Fruit fly (Drosophila melanogaster): ENCODE results near the gene Samuel.

The Samuel gene

DNA sequence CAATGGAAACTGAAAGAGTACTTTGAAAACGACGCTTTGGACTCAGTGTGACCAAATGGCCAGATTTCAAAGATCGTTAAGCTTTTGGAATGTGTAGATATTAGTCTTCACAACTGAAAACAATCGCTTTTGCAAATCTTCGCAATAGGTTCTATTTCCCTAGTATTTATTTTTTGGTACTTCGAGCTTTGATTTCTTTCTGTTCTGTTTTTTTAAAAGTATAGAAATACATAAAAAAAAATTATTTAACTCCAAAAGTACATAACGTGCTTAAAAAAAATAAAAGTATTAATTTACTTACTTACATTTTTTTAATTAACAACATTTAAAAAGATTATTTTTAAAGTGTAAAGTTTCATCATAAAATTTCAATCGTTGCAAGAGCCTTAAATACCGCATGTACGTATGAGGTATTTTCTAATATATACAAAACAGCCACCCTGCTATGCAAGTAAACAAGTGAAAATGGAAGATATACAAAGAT lies 79.4 kb downstream of the Samuel start, which contains the start of the genes piwi and CG12253:
TSS of gene piwi (minus strand) at position 51 of the 484 bp plus-strand sequence.
TSS of gene CG12253 (plus strand) at position 437 of the 484 bp plus-strand sequence.
- TF ChIP-seq CG17801 (GFP tag; optimal IDR thresholded peaks at IDR 0.05; ENCODE audit: partially characterized antibody): peak; percentile 6

DNA sequence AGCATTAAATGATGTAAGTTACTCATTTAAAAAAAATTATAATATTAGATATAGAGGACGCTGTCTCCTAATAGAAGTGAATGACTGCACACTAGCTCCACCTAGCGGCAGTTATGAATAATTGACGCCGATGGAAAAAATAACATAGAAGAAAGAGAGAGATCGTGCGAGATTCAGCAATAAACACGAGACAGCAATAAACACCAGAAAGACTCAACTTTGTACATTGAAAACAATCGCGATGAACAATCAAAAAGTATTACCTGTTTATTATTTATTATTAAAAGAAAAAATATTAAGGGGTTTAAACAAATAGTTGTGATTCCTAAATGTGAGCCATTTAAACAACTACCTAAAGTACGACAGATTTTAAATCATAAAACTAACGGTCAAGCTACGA lies 80.7 kb downstream of the Samuel start:
- TF ChIP-seq CG17801 (GFP tag; optimal IDR thresholded peaks at IDR 0.05; ENCODE audit: partially characterized antibody): peak; percentile 54

- TF ChIP-seq CG17801 (GFP tag; optimal IDR thresholded peaks at IDR 0.05; ENCODE audit: partially characterized antibody): peak; percentile 1
Measured at dm6 chr2L:10976864-10977586, 89.8 kb downstream of the Samuel start.

- no peak for TF ChIP-seq CG17801 (GFP tag; optimal IDR thresholded peaks at IDR 0.05; ENCODE audit: partially characterized antibody)
Measured at dm6 chr2L:10976046-10976863, 90.5 kb downstream of the Samuel start, which contains the start of the genes ATPsynG and SCAR. TSS of gene ATPsynG (minus strand) at chr2L:10976399. TSS of gene SCAR (plus strand) at chr2L:10976772.

- no peak for TF ChIP-seq CG17801 (GFP tag; optimal IDR thresholded peaks at IDR 0.05; ENCODE audit: partially characterized antibody)
Measured at dm6 chr2L:10975193-10975592, 91.6 kb downstream of the Samuel start, which contains the start of gene abo. TSS of gene abo (minus strand) at chr2L:10975293.

dm6 chr2L:10974638-10975037 lies 92.2 kb downstream of the Samuel start:
- no peak for TF ChIP-seq CG17801 (GFP tag; optimal IDR thresholded peaks at IDR 0.05; ENCODE audit: partially characterized antibody)

- no peak for TF ChIP-seq CG17801 (GFP tag; optimal IDR thresholded peaks at IDR 0.05; ENCODE audit: partially characterized antibody)
Measured at dm6 chr2L:10972224-10972623, 94.6 kb downstream of the Samuel start, which contains the start of gene CG16743. TSS of gene CG16743 (plus strand) at chr2L:10972280.

DNA sequence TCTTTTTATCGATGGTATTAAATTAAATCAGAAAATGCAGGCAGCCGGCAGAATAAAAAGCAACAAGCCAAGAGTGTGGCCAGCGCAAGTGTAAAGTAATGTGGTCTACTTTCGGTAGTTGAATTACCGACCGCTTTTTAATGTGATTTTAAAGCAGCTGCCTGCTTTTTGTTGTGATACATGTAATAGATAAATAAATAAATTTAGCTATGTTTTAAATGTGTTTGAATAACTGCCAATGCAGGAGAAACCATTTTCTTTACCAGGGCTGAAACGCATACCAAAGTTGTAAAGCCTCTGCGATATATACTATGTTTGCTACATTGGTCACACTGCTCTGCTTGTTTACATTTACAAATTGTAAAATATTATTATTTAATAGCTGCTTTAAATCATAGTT lies 96.7 kb downstream of the Samuel start, which contains the start of the genes Tmem214 and YL-1:
TSS of gene Tmem214 (minus strand) at position 142 of the 400 bp plus-strand sequence.
TSS of gene YL-1 (plus strand) at position 310 of the 400 bp plus-strand sequence.
- peak; percentile 43 for TF ChIP-seq CG17801 (GFP tag; optimal IDR thresholded peaks at IDR 0.05; ENCODE audit: partially characterized antibody)

- no peak for TF ChIP-seq CG17801 (GFP tag; optimal IDR thresholded peaks at IDR 0.05; ENCODE audit: partially characterized antibody)
Measured at dm6 chr2L:10968009-10968383, 98.8 kb downstream of the Samuel start.

- peak; percentile 22 for TF ChIP-seq CG17801 (GFP tag; optimal IDR thresholded peaks at IDR 0.05; ENCODE audit: partially characterized antibody)
Measured at dm6 chr2L:10967257-10968008, 99.4 kb downstream of the Samuel start.

dm6 chr2L:10965962-10966361 lies 100.8 kb downstream of the Samuel start:
- no peak for TF ChIP-seq CG17801 (GFP tag; optimal IDR thresholded peaks at IDR 0.05; ENCODE audit: partially characterized antibody)

DNA sequence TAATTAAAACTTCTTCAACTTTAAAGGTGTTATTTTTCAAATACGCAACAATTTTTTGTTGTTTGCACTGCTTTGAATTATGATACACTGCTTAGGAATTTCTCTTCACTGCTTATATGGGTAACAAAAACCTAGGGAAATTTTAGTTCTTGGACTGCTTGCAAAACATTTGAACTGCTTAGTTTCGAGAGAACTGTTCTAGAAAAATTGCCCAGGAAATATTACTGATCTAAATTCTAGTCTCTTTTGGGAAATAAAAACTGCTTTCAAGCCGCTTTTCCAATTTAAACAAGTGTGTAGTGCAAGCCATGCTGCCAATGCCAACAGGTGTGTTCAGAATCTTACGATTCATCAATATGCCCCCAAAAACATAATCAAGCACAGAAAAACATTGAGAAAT lies 102.3 kb downstream of the Samuel start:
- no peak for TF ChIP-seq CG17801 (GFP tag; optimal IDR thresholded peaks at IDR 0.05; ENCODE audit: partially characterized antibody)

dm6 chr2L:10963979-10964378 lies 102.8 kb downstream of the Samuel start, which contains the start of gene dpr2:
TSS of gene dpr2 (minus strand) at chr2L:10964153.
- no peak for TF ChIP-seq CG17801 (GFP tag; optimal IDR thresholded peaks at IDR 0.05; ENCODE audit: partially characterized antibody)
